Worm (Caenorhabditis elegans) whole organism, L1 larva: ENCODE measurements around the gene C03B1.1.

Experiments used
- blmp-1 ChIP-seq: fragments of 150-350 bp; optimal IDR thresholded peaks from 2 replicates; lab custom pipeline; 2014; ENCODE audit warnings: missing biosample characterization, missing genetic modification characterization
- hlh-4 ChIP-seq: sonication (generic microtip); optimal IDR thresholded peaks from 2 replicates; lab custom pipeline; 2016; ENCODE audit warnings: mild to moderate bottlenecking, missing genetic modification characterization, missing compliant biosample characterization
- nhr-76 ChIP-seq: sonication (generic microtip); optimal IDR thresholded peaks from 2 replicates; lab custom pipeline; 2017; ENCODE audit warnings: missing biosample characterization, missing genetic modification characterization
- nhr-77 ChIP-seq: fragments of 150-350 bp; optimal IDR thresholded peaks from 2 replicates; lab custom pipeline; 2014; ENCODE audit warnings: missing biosample characterization, missing genetic modification characterization
- pag-3 ChIP-seq: sonication (generic microtip); optimal IDR thresholded peaks from 2 replicates; lab custom pipeline; 2017; ENCODE audit warnings: missing genetic modification characterization, mild to moderate bottlenecking, missing compliant biosample characterization, antibody characterized with exemption, borderline replicate concordance; ENCODE audit not compliant: insufficient read depth
- skn-1 ChIP-seq: fragments of 150-350 bp; optimal IDR thresholded peaks from 2 replicates; lab custom pipeline; 2014; ENCODE audit warnings: missing biosample characterization, missing genetic modification characterization
- tbx-2 ChIP-seq: sonication (generic microtip); optimal IDR thresholded peaks from 2 replicates; lab custom pipeline; 2016; ENCODE audit warnings: missing genetic modification characterization, missing compliant biosample characterization
- zip-4 ChIP-seq: fragments of 200-800 bp; sonication (Bioruptor generic); optimal IDR thresholded peaks from 2 replicates; lab custom pipeline; 2018; ENCODE audit warnings: mild to moderate bottlenecking, missing genetic modification characterization, moderate library complexity, missing compliant biosample characterization
- ztf-4 ChIP-seq: fragments of 150-350 bp; optimal IDR thresholded peaks from 2 replicates; lab custom pipeline; 2014; ENCODE audit warnings: missing biosample characterization, missing genetic modification characterization

- TF ChIP-seq zip-4 (GFP tag; lab: Kevin White, UChicago), result no peak
- TF ChIP-seq tbx-2 (tag; lab: Kevin White, UChicago), result peak; percentile 49
- TF ChIP-seq ztf-4 (tag; lab: Kevin White, UChicago), result peak; percentile 7
- no peak for TF ChIP-seq nhr-76 (tag; lab: Kevin White, UChicago)
- TF ChIP-seq nhr-77 (tag; lab: Kevin White, UChicago), result no peak
- TF ChIP-seq hlh-4 (tag; lab: Kevin White, UChicago), result no peak
- TF ChIP-seq blmp-1 (tag; lab: Kevin White, UChicago), result no peak
- TF ChIP-seq pag-3, result peak; percentile 77
- TF ChIP-seq skn-1 (tag; lab: Kevin White, UChicago), result no peak
Observed at ce11 chrX:6410177-6410765, 35.7 kb downstream of the C03B1.1 start, which contains the start of gene mup-2.
